Fruit fly (Drosophila melanogaster) whole organism, embryonic: ENCODE results near the gene CG46244.

Experiments
- Bteb2 ChIP-seq: fragments of 200-800 bp; sonication (Bioruptor generic); optimal IDR thresholded peaks from 2 replicates; lab custom pipeline; 2016; ENCODE audit warnings: missing biosample characterization, missing genetic modification characterization
- CG10462 ChIP-seq: fragments of 200-800 bp; sonication (Bioruptor generic); optimal IDR thresholded peaks from 2 replicates; lab custom pipeline; 2016; ENCODE audit warnings: missing biosample characterization, missing genetic modification characterization
- CG10654 ChIP-seq: fragments of 200-800 bp; sonication (Bioruptor generic); optimal IDR thresholded peaks from 2 replicates; lab custom pipeline; 2016; ENCODE audit warnings: missing biosample characterization, missing genetic modification characterization
- CG10979 ChIP-seq: fragments of 200-800 bp; sonication (Bioruptor generic); optimal IDR thresholded peaks from 2 replicates; lab custom pipeline; 2018; ENCODE audit warnings: missing biosample characterization, mild to moderate bottlenecking, missing genetic modification characterization, moderate library complexity
- CG11695 ChIP-seq: fragments of 200-800 bp; sonication (Bioruptor generic); IDR thresholded peaks from 3 replicates; pipeline ENCODE4 v1.3.6; 2022; ENCODE audit warnings: missing biosample characterization, missing genetic modification characterization
- CG12236 ChIP-seq: fragments of 200-800 bp; sonication (Bioruptor generic); optimal IDR thresholded peaks from 2 replicates; lab custom pipeline; 2016; ENCODE audit warnings: missing biosample characterization, missing genetic modification characterization
- CG15514 ChIP-seq: fragments of 200-800 bp; sonication (Bioruptor generic); optimal IDR thresholded peaks from 3 replicates; lab custom pipeline; 2017; ENCODE audit warnings: missing biosample characterization, missing genetic modification characterization, mild to moderate bottlenecking, moderate library complexity, missing genetic modification reagents
- CG16863 ChIP-seq: fragments of 200-800 bp; sonication (Bioruptor generic); optimal IDR thresholded peaks from 3 replicates; lab custom pipeline; 2016; ENCODE audit warnings: missing biosample characterization, missing genetic modification characterization
- CG17802 ChIP-seq: fragments of 200-800 bp; sonication (Bioruptor generic); optimal IDR thresholded peaks from 2 replicates; lab custom pipeline; 2018; ENCODE audit warnings: missing biosample characterization, mild to moderate bottlenecking, missing genetic modification characterization, moderate library complexity
- CG18764 ChIP-seq: fragments of 200-800 bp; sonication (Bioruptor generic); optimal IDR thresholded peaks from 3 replicates; lab custom pipeline; 2016; ENCODE audit warnings: missing biosample characterization, missing genetic modification characterization
- CG2120 ChIP-seq: fragments of 200-800 bp; sonication (Bioruptor generic); optimal IDR thresholded peaks from 3 replicates; lab custom pipeline; 2016; ENCODE audit warnings: missing biosample characterization, missing genetic modification characterization
- CG2199 ChIP-seq: fragments of 200-800 bp; sonication (Bioruptor generic); IDR thresholded peaks from 3 replicates; pipeline ENCODE4 v1.3.6; 2022; ENCODE audit warnings: missing biosample characterization, missing genetic modification characterization
- CG32532 ChIP-seq: fragments of 200-800 bp; sonication (Bioruptor generic); IDR thresholded peaks from 2 replicates; pipeline ENCODE4 v1.3.6; 2022; ENCODE audit warnings: missing biosample characterization, missing genetic modification characterization
- CG33557 ChIP-seq: fragments of 200-800 bp; sonication (Bioruptor generic); optimal IDR thresholded peaks from 2 replicates; lab custom pipeline; 2019; ENCODE audit warnings: missing biosample characterization, mild to moderate bottlenecking, missing genetic modification characterization, moderate library complexity
- CG6813 ChIP-seq: fragments of 200-800 bp; sonication (Bioruptor generic); optimal IDR thresholded peaks from 2 replicates; lab custom pipeline; 2017; ENCODE audit warnings: missing biosample characterization, missing genetic modification characterization, mild to moderate bottlenecking, moderate library complexity, missing genetic modification reagents
- CG7372 ChIP-seq: fragments of 200-800 bp; sonication (Bioruptor generic); IDR thresholded peaks from 2 replicates; pipeline ENCODE4 v1.3.6; 2022; ENCODE audit warnings: missing biosample characterization, missing genetic modification characterization
- CG8924 ChIP-seq: fragments of 200-800 bp; optimal IDR thresholded peaks from 3 replicates; lab custom pipeline; 2019; ENCODE audit warnings: missing biosample characterization, mild to moderate bottlenecking, missing genetic modification characterization, moderate library complexity
- CG9437 ChIP-seq: fragments of 200-800 bp; sonication (Bioruptor generic); optimal IDR thresholded peaks from 2 replicates; lab custom pipeline; 2018; ENCODE audit warnings: missing biosample characterization, mild to moderate bottlenecking, missing genetic modification characterization
- CHES-1-like ChIP-seq: fragments of 200-800 bp; sonication (Bioruptor generic); optimal IDR thresholded peaks from 2 replicates; lab custom pipeline; 2016; ENCODE audit warnings: missing biosample characterization, missing genetic modification characterization
- Chrac-16 ChIP-seq: fragments of 200-800 bp; sonication (Bioruptor generic); optimal IDR thresholded peaks from 3 replicates; lab custom pipeline; 2016; ENCODE audit warnings: missing biosample characterization, missing genetic modification characterization
- HmgD ChIP-seq: fragments of 200-800 bp; sonication (Bioruptor generic); optimal IDR thresholded peaks from 3 replicates; lab custom pipeline; 2016; ENCODE audit warnings: missing biosample characterization, missing genetic modification characterization
- Hmr ChIP-seq: fragments of 200-800 bp; sonication (Bioruptor generic); optimal IDR thresholded peaks from 3 replicates; lab custom pipeline; 2017; ENCODE audit warnings: mild to moderate bottlenecking, missing biosample characterization, missing genetic modification reagents, missing genetic modification characterization
- Six4 ChIP-seq: fragments of 200-800 bp; sonication (Bioruptor generic); optimal IDR thresholded peaks from 2 replicates; lab custom pipeline; 2016; ENCODE audit warnings: missing biosample characterization, missing genetic modification characterization
- Sry-β ChIP-seq: fragments of 200-800 bp; sonication (Bioruptor generic); optimal IDR thresholded peaks from 2 replicates; lab custom pipeline; 2018; ENCODE audit warnings: missing biosample characterization, mild to moderate bottlenecking, missing genetic modification characterization, moderate library complexity
- Tbp ChIP-seq: fragments of >200 bp; optimal IDR thresholded peaks from 2 replicates; lab custom pipeline; 2018; ENCODE audit warnings: missing biosample characterization, missing genetic modification characterization
- Usf ChIP-seq: fragments of 200-800 bp; sonication (Bioruptor generic); optimal IDR thresholded peaks from 2 replicates; lab custom pipeline; 2017; ENCODE audit warnings: missing genotype, missing biosample characterization, missing genetic modification characterization
- Xbp1 ChIP-seq: fragments of 200-800 bp; sonication (Bioruptor generic); optimal IDR thresholded peaks from 3 replicates; lab custom pipeline; 2016; ENCODE audit warnings: missing biosample characterization, mild to moderate bottlenecking, missing genetic modification characterization
- abd-A ChIP-seq: fragments of 200-800 bp; sonication (Bioruptor generic); optimal IDR thresholded peaks from 3 replicates; lab custom pipeline; 2019; ENCODE audit warnings: missing biosample characterization, mild to moderate bottlenecking, missing genetic modification characterization, moderate library complexity
- al ChIP-seq: fragments of 200-800 bp; sonication (Bioruptor generic); IDR thresholded peaks from 2 replicates; pipeline ENCODE4 v1.3.6; 2022; ENCODE audit warnings: missing biosample characterization, missing genetic modification characterization
- ash1 ChIP-seq: fragments of 200-800 bp; sonication (Bioruptor generic); optimal IDR thresholded peaks from 2 replicates; lab custom pipeline; 2018; ENCODE audit warnings: missing biosample characterization, mild to moderate bottlenecking, missing genetic modification characterization
- bigmax ChIP-seq: fragments of 200-800 bp; sonication (Bioruptor generic); optimal IDR thresholded peaks from 2 replicates; lab custom pipeline; 2018; ENCODE audit warnings: missing biosample characterization, mild to moderate bottlenecking, missing genetic modification characterization
- bowl ChIP-seq: fragments of 200-800 bp; sonication (Bioruptor generic); IDR thresholded peaks from 2 replicates; pipeline ENCODE4 v1.3.6; 2022; ENCODE audit warnings: missing biosample characterization, missing genetic modification characterization
- br ChIP-seq: fragments of >200 bp; optimal IDR thresholded peaks from 2 replicates; lab custom pipeline; 2017
- ci ChIP-seq: fragments of 200-800 bp; sonication (Bioruptor generic); IDR thresholded peaks from 3 replicates; pipeline ENCODE4 v1.3.6; 2022; ENCODE audit warnings: missing biosample characterization, missing genetic modification characterization
- crp ChIP-seq, 2 experiments: fragments of 200-800 bp; sonication (Bioruptor generic); optimal IDR thresholded peaks; 2 replicates in 1 of 2; 3 replicates in 1 of 2; lab custom pipeline; 2017; ENCODE audit warnings: missing biosample characterization in 2 of 2, missing genetic modification characterization in 2 of 2, mild to moderate bottlenecking in 1 of 2, moderate library complexity in 1 of 2
- cwo ChIP-seq: fragments of 200-800 bp; sonication (Bioruptor generic); optimal IDR thresholded peaks from 3 replicates; lab custom pipeline; 2017; ENCODE audit warnings: missing biosample characterization, missing genetic modification characterization, mild to moderate bottlenecking, moderate library complexity, missing genetic modification reagents
- dmrt99B ChIP-seq: fragments of 200-800 bp; sonication (Bioruptor generic); optimal IDR thresholded peaks from 2 replicates; lab custom pipeline; 2018; ENCODE audit warnings: missing biosample characterization, mild to moderate bottlenecking, missing genetic modification characterization, moderate library complexity
- ftz-f1 ChIP-seq: fragments of 200-800 bp; sonication (Bioruptor generic); optimal IDR thresholded peaks from 2 replicates; lab custom pipeline; 2016; ENCODE audit warnings: missing biosample characterization, missing genetic modification characterization
- gfzf ChIP-seq: fragments of 200-800 bp; sonication (Bioruptor generic); optimal IDR thresholded peaks from 2 replicates; lab custom pipeline; 2016; ENCODE audit warnings: missing biosample characterization, mild to moderate bottlenecking, missing genetic modification characterization, moderate library complexity
- grau ChIP-seq: fragments of 200-800 bp; optimal IDR thresholded peaks from 3 replicates; lab custom pipeline; 2019; ENCODE audit warnings: missing biosample characterization, mild to moderate bottlenecking, missing genetic modification characterization, moderate library complexity
- gsb-n ChIP-seq: fragments of 200-800 bp; sonication (Bioruptor generic); optimal IDR thresholded peaks from 3 replicates; lab custom pipeline; 2018; ENCODE audit warnings: missing biosample characterization, mild to moderate bottlenecking, missing genetic modification characterization
- lab ChIP-seq: fragments of 200-800 bp; sonication (Bioruptor generic); optimal IDR thresholded peaks from 3 replicates; lab custom pipeline; 2017; ENCODE audit warnings: missing biosample characterization, missing genetic modification characterization, mild to moderate bottlenecking, moderate library complexity, missing genetic modification reagents
- mld ChIP-seq: fragments of 200-800 bp; sonication (Bioruptor generic); IDR thresholded peaks from 3 replicates; pipeline ENCODE4 v1.3.6; 2022; ENCODE audit warnings: missing biosample characterization, missing genetic modification characterization; ENCODE audit not compliant: partially characterized antibody
- scrt ChIP-seq: fragments of 200-800 bp; sonication (Bioruptor generic); optimal IDR thresholded peaks from 2 replicates; lab custom pipeline; 2018; ENCODE audit warnings: missing biosample characterization, mild to moderate bottlenecking, missing genetic modification characterization, moderate library complexity
- sens ChIP-seq: fragments of 200-800 bp; sonication (Bioruptor generic); peaks from one replicate; lab custom pipeline; 2016; ENCODE audit warnings: missing biosample characterization, missing genetic modification characterization
- sens-2 ChIP-seq: fragments of 200-800 bp; sonication (Bioruptor generic); IDR thresholded peaks from 2 replicates; pipeline ENCODE4 v1.3.6; 2022; ENCODE audit warnings: missing biosample characterization, missing genetic modification characterization
- slbo ChIP-seq: fragments of 200-800 bp; sonication (Bioruptor generic); IDR thresholded peaks from 2 replicates; pipeline ENCODE4 v1.3.6; 2022; ENCODE audit warnings: missing biosample characterization, missing genetic modification characterization
- tll ChIP-seq, 2 experiments: fragments of 200-800 bp in 1 of 2; fragments of >200 bp in 1 of 2; sonication (Bioruptor generic) in 1 of 2; optimal IDR thresholded peaks; 2 replicates each; lab custom pipeline; 2017 to 2019; ENCODE audit warnings: missing biosample characterization in 2 of 2, missing genetic modification characterization in 2 of 2, mild to moderate bottlenecking in 1 of 2, moderate library complexity in 1 of 2
- tup ChIP-seq: fragments of 200-800 bp; sonication (Bioruptor generic); optimal IDR thresholded peaks from 2 replicates; lab custom pipeline; 2016; ENCODE audit warnings: missing biosample characterization, mild to moderate bottlenecking, missing genetic modification characterization, moderate library complexity
- wek ChIP-seq: fragments of 200-800 bp; sonication (Bioruptor generic); optimal IDR thresholded peaks from 3 replicates; lab custom pipeline; 2018; ENCODE audit warnings: missing biosample characterization, mild to moderate bottlenecking, missing genetic modification characterization, moderate library complexity

The CG46244 gene

dm6 chr2L:19577187-19577765 lies 29.1 kb upstream of the CG46244 start, which contains the start of the genes spi and msb1l (continued):
- no peak for TF ChIP-seq CG7372 (GFP tag; lab: Robert Waterston, UW)
- peak; percentile 82 for TF ChIP-seq sens (GFP tag; lab: Kevin White, UChicago)
- peak; percentile 47 for TF ChIP-seq CG18764 (GFP tag; lab: Kevin White, UChicago)
- TF ChIP-seq mld (GFP tag; lab: Robert Waterston, UW) = 0 out of 3 replicates have a peak, but pooled peaks have one; percentile 41
- TF ChIP-seq HmgD = no peak
- TF ChIP-seq CG8924 = peak; percentile 65
- no peak for TF ChIP-seq scrt
- TF ChIP-seq CG12236 (GFP tag; lab: Kevin White, UChicago) = no peak
- peak; percentile 25 for TF ChIP-seq cwo (GFP tag; lab: Kevin White, UChicago)
- peak in 1 of 2 experiments; percentile 12 for TF ChIP-seq crp (GFP tag; optimal IDR thresholded peaks at IDR 0.05; lab: Kevin White, UChicago)
- TF ChIP-seq br = no peak
- no peak for TF ChIP-seq ci
- peak; percentile 27 for TF ChIP-seq Usf
- TF ChIP-seq gsb-n (tag; lab: Kevin White, UChicago) = peak; percentile 32
- peak; percentile 56 for TF ChIP-seq Hmr (GFP tag; lab: Kevin White, UChicago)
- TF ChIP-seq CG11695 (GFP tag; lab: Robert Waterston, UW) = no peak
- no peak for TF ChIP-seq CG10462 (GFP tag; lab: Kevin White, UChicago)
- TF ChIP-seq tll (GFP tag; optimal IDR thresholded peaks at IDR 0.05; lab: Kevin White, UChicago) = peak in 1 of 2 experiments; percentile 8
- no peak for TF ChIP-seq Bteb2 (GFP tag; lab: Kevin White, UChicago)
- TF ChIP-seq CG10979 = peak; percentile 19
- no peak for TF ChIP-seq CG17802 (tag; lab: Kevin White, UChicago)
- peak; percentile 41 for TF ChIP-seq CG9437 (GFP tag; lab: Kevin White, UChicago)
- TF ChIP-seq CG15514 = peak; percentile 84
- no peak for TF ChIP-seq CHES-1-like (GFP tag; lab: Kevin White, UChicago)
- TF ChIP-seq sens-2 (GFP tag; lab: Robert Waterston, UW) = no peak
- TF ChIP-seq ftz-f1 (GFP tag; lab: Kevin White, UChicago) = no peak
- TF ChIP-seq CG10654 (GFP tag; lab: Kevin White, UChicago) = peak; percentile 50
- TF ChIP-seq lab = peak; percentile 55
- TF ChIP-seq Xbp1 (GFP tag; lab: Kevin White, UChicago) = peak; percentile 72
- peak; percentile 54 for TF ChIP-seq Chrac-16
- TF ChIP-seq ash1 (GFP tag; lab: Kevin White, UChicago) = no peak
- TF ChIP-seq tup (GFP tag; lab: Kevin White, UChicago) = no peak
- peak; percentile 36 for TF ChIP-seq dmrt99B (tag; lab: Kevin White, UChicago)
- no peak for TF ChIP-seq bigmax (GFP tag; lab: Kevin White, UChicago)
- TF ChIP-seq CG6813 (GFP tag; lab: Kevin White, UChicago) = no peak
- TF ChIP-seq CG16863 (GFP tag; lab: Kevin White, UChicago) = no peak
- TF ChIP-seq slbo (GFP tag; lab: Robert Waterston, UW) = peak; percentile 77
- no peak for TF ChIP-seq abd-A (tag; lab: Kevin White, UChicago)
- no peak for TF ChIP-seq bowl (GFP tag; lab: Robert Waterston, UW)
- peak; percentile 55 for TF ChIP-seq al
- TF ChIP-seq CG32532 (GFP tag; lab: Robert Waterston, UW) = peak; percentile 63
- TF ChIP-seq wek = no peak
- peak; percentile 6 for TF ChIP-seq gfzf
- TF ChIP-seq CG2199 = no peak
- peak; percentile 55 for TF ChIP-seq CG2120 (GFP tag; lab: Kevin White, UChicago)
- TF ChIP-seq grau (tag; lab: Kevin White, UChicago) = peak; percentile 62
- TF ChIP-seq Sry-β (GFP tag; lab: Kevin White, UChicago) = peak; percentile 87
- peak; percentile 19 for TF ChIP-seq Six4 (GFP tag; lab: Kevin White, UChicago)
- peak; percentile 36 for TF ChIP-seq CG33557 (GFP tag; lab: Kevin White, UChicago)
- TF ChIP-seq Tbp = no peak
